Fruit fly (Drosophila melanogaster) S2 (cell line): ENCODE measurements around the gene Rab8.

Experiments
- CG8478 ChIP-seq: fragments of >200 bp; optimal IDR thresholded peaks from 2 replicates; lab custom pipeline; 2018
- CTCF ChIP-seq, 2 experiments: fragments of >200 bp; optimal IDR thresholded peaks; 2 replicates each; lab custom pipeline; 2018

DNA sequence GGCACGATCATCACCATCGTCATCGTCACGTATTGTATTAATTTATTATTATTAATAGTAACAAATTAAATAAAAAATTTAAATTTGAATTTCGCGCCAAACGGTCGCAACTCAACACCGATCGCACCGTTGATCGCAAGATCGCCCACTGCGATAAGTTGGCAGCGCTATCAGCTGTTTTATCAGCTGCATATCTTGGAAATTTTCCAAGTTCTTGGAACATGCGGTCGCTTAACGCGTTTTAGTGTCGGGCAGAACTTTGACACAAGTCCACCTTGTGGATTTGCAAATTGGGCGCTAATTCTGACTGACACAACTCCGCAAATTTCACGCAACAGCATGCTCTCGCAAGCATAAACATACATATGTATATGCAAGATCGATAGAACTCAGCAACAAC is 9.7 kb downstream of the Rab8 start:
- TF ChIP-seq CTCF (optimal IDR thresholded peaks at IDR 0.05; lab: Kevin White, UChicago) = no peak
- no peak for TF ChIP-seq CG8478 (lab: Kevin White, UChicago)
